Worm (Caenorhabditis elegans): ENCODE results near the gene nhr-26.
A peak's percentile ranks its signal among the peaks of the same experiment; 100 is the strongest.

The nhr-26 gene

ce11 chrX:12670385-12670784 is 29.9 kb downstream of the nhr-26 start:
- TF ChIP-seq Y22D7AL.16 (tag; optimal IDR thresholded peaks at IDR 0.05) (no peak), eyg-1 (tag; optimal IDR thresholded peaks at IDR 0.05) (no peak), mec-3 (tag; optimal IDR thresholded peaks at IDR 0.05; ENCODE audit: borderline replicate concordance) (no peak), ceh-24 (tag; optimal IDR thresholded peaks at IDR 0.05) (no peak), hlh-6 (tag; optimal IDR thresholded peaks at IDR 0.05) (no peak), dmd-4 (tag; optimal IDR thresholded peaks at IDR 0.05; ENCODE audit: borderline replicate concordance) (peak; percentile 31), K09A11.1 (tag; optimal IDR thresholded peaks at IDR 0.05; ENCODE audit: insufficient read depth) (no peak), rnt-1 (tag; optimal IDR thresholded peaks at IDR 0.05) (peak; percentile 46), fkh-6 (tag; optimal IDR thresholded peaks at IDR 0.05) (peak; percentile 42), ets-4 (tag; optimal IDR thresholded peaks at IDR 0.05) (peak; percentile 5), ceh-6 (GFP tag; optimal IDR thresholded peaks at IDR 0.05) (no peak), tbx-2 (tag; optimal IDR thresholded peaks at IDR 0.05) (peak; percentile 89), ceh-31 (tag; optimal IDR thresholded peaks at IDR 0.05) (peak; percentile 90), unc-86 (tag; optimal IDR thresholded peaks at IDR 0.05) (no peak), ama-1 (optimal IDR thresholded peaks at IDR 0.05) (no peak), ceh-34 (tag; optimal IDR thresholded peaks at IDR 0.05) (peak; percentile 71), C38D4.7 (GFP tag; optimal IDR thresholded peaks at IDR 0.05) (no peak), ceh-45 (GFP tag; IDR thresholded peaks at IDR 0.05) (no peak), unc-3 (GFP tag; conservative IDR thresholded peaks at IDR 0.05) (no peak), unc-3 (tag; optimal IDR thresholded peaks at IDR 0.05) (no peak), pax-1 (tag; optimal IDR thresholded peaks at IDR 0.05) (no peak), ztf-16 (tag; optimal IDR thresholded peaks at IDR 0.05) (no peak), hlh-8 (tag; optimal IDR thresholded peaks at IDR 0.05) (peak; percentile 56), dve-1 (tag; optimal IDR thresholded peaks at IDR 0.05) (peak; percentile 56), ceh-18 (tag; optimal IDR thresholded peaks at IDR 0.05) (peak; percentile 70), nhr-232 (tag; optimal IDR thresholded peaks at IDR 0.05) (peak; percentile 3), nhr-11 (tag; optimal IDR thresholded peaks at IDR 0.05) (no peak), syd-9 (tag; optimal IDR thresholded peaks at IDR 0.05) (peak; percentile 58), ceh-19 (GFP tag; optimal IDR thresholded peaks at IDR 0.05) (peak; percentile 46), unc-55 (GFP tag; optimal IDR thresholded peaks at IDR 0.05) (peak; percentile 92), ttx-3 (tag; optimal IDR thresholded peaks at IDR 0.05) (no peak), ceh-2 (tag; optimal IDR thresholded peaks at IDR 0.05) (peak; percentile 55), ceh-9 (tag; optimal IDR thresholded peaks at IDR 0.05) (no peak), zip-5 (tag; optimal IDR thresholded peaks at IDR 0.05) (no peak), pqm-1 (tag; optimal IDR thresholded peaks at IDR 0.05) (no peak), T23F11.4 (GFP tag; optimal IDR thresholded peaks at IDR 0.05) (no peak), pha-2 (tag; optimal IDR thresholded peaks at IDR 0.05) (peak; percentile 6), ceh-30 (tag; optimal IDR thresholded peaks at IDR 0.05) (peak; percentile 4), fax-1 (tag; optimal IDR thresholded peaks at IDR 0.05) (no peak), elt-2 (tag; optimal IDR thresholded peaks at IDR 0.05) (peak; percentile 43), pha-4 (tag; optimal IDR thresholded peaks at IDR 0.05) (no peak), fkh-10 (GFP tag; optimal IDR thresholded peaks at IDR 0.05) (no peak), tbx-7 (tag; optimal IDR thresholded peaks at IDR 0.05) (no peak), hlh-13 (GFP tag; optimal IDR thresholded peaks at IDR 0.05) (no peak), pag-3 (tag; optimal IDR thresholded peaks at IDR 0.05; ENCODE audit: borderline replicate concordance) (no peak), hlh-15 (tag; optimal IDR thresholded peaks at IDR 0.05) (no peak), ceh-22 (tag; optimal IDR thresholded peaks at IDR 0.05) (peak; percentile 1), hlh-30 (tag; optimal IDR thresholded peaks at IDR 0.05; ENCODE audit: insufficient read depth) (peak; percentile 48), madf-2 (tag; optimal IDR thresholded peaks at IDR 0.05) (no peak), gmeb-2 (tag; optimal IDR thresholded peaks at IDR 0.05) (no peak), pros-1 (tag; optimal IDR thresholded peaks at IDR 0.05) (peak; percentile 64), che-1 (tag; optimal IDR thresholded peaks at IDR 0.05) (no peak), C08G9.2 (tag; optimal IDR thresholded peaks at IDR 0.05) (peak; percentile 38), F13H6.1 (tag; optimal IDR thresholded peaks at IDR 0.05) (peak; percentile 34), elt-4 (tag; optimal IDR thresholded peaks at IDR 0.05) (no peak)
